Worm (Caenorhabditis elegans) whole organism, late embryonic: ENCODE results near the gene C32B5.6.

Experiments
- ahr-1 ChIP-seq: sonication (generic microtip); optimal IDR thresholded peaks from 2 replicates; lab custom pipeline; 2016; ENCODE audit warnings: missing genetic modification characterization, missing compliant biosample characterization
- npax-4 ChIP-seq: sonication (generic microtip); optimal IDR thresholded peaks from 2 replicates; lab custom pipeline; 2016; ENCODE audit warnings: missing genetic modification characterization, missing compliant biosample characterization
- pha-4 ChIP-seq: fragments of 150-350 bp; optimal IDR thresholded peaks from 2 replicates; lab custom pipeline; 2018; ENCODE audit warnings: missing biosample characterization, missing genetic modification reagents, missing genetic modification characterization
- rnt-1 ChIP-seq: sonication (generic microtip); optimal IDR thresholded peaks from 2 replicates; lab custom pipeline; 2016; ENCODE audit warnings: missing genetic modification characterization, missing compliant biosample characterization

DNA sequence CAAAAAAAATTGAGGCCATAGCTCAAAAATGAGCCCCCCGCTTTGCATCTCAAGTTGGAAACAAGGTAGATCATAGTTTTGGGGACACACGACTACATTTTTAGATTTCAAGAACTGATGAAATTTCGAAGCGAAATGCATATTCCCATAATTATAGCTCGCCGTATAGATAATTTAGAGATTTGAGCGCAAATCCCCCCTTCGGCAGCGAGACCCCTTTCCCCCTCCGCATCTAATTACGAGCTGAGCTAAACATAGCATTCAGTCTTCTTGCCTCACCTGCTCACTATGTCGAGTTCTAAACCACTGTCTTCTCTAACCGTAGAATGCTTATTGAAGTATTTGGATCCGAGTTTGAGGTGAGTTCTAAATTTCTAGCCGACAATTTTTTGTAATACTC is 10.9 kb downstream of the C32B5.6 start, which contains the start of the genes fbxc-17 and fbxc-15:
- no peak for TF ChIP-seq npax-4
- TF ChIP-seq rnt-1 (tag; lab: Kevin White, UChicago) = no peak
- TF ChIP-seq pha-4 (tag; lab: Kevin White, UChicago) = no peak
- TF ChIP-seq ahr-1 = no peak
